Fruit fly (Drosophila melanogaster) whole organism, adult: ENCODE measurements around the gene CG32845.
A peak's percentile ranks its signal among the peaks of the same experiment; 100 is the strongest.

Source experiments
- CG11617 ChIP-seq: fragments of 200-800 bp; sonication (Bioruptor generic); optimal IDR thresholded peaks from 2 replicates; lab custom pipeline; 2017; ENCODE audit warnings: mild to moderate bottlenecking, missing biosample characterization, missing genetic modification reagents, missing genetic modification characterization
- CG12768 ChIP-seq: fragments of 200-800 bp; sonication (Bioruptor generic); optimal IDR thresholded peaks from 2 replicates; lab custom pipeline; 2017; ENCODE audit warnings: missing biosample characterization, missing genetic modification characterization, mild to moderate bottlenecking, moderate library complexity, missing genetic modification reagents
- CG14711 ChIP-seq: fragments of 200-800 bp; sonication (Bioruptor generic); optimal IDR thresholded peaks from 2 replicates; lab custom pipeline; 2018; ENCODE audit warnings: missing biosample characterization, mild to moderate bottlenecking, missing genetic modification characterization, moderate library complexity
- CG1620 ChIP-seq: fragments of 200-800 bp; sonication (Bioruptor generic); optimal IDR thresholded peaks from 2 replicates; lab custom pipeline; 2016; ENCODE audit warnings: missing biosample characterization, missing genetic modification characterization
- CG33017 ChIP-seq: fragments of 200-800 bp; sonication (Bioruptor generic); optimal IDR thresholded peaks from 2 replicates; lab custom pipeline; 2018; ENCODE audit warnings: missing biosample characterization, mild to moderate bottlenecking, missing genetic modification characterization, moderate library complexity
- CG5204 ChIP-seq: fragments of 200-800 bp; sonication (Bioruptor generic); optimal IDR thresholded peaks from 2 replicates; lab custom pipeline; 2016; ENCODE audit warnings: missing biosample characterization, missing genetic modification characterization
- CG7045 ChIP-seq: fragments of 200-800 bp; sonication (Bioruptor generic); optimal IDR thresholded peaks from 2 replicates; lab custom pipeline; 2017; ENCODE audit warnings: missing biosample characterization, mild to moderate bottlenecking, missing genetic modification characterization
- CG7101 ChIP-seq: fragments of 200-800 bp; sonication (Bioruptor generic); optimal IDR thresholded peaks from 2 replicates; lab custom pipeline; 2018; ENCODE audit warnings: missing biosample characterization, mild to moderate bottlenecking, missing genetic modification characterization, moderate library complexity
- Clk ChIP-seq: fragments of 200-800 bp; sonication (Bioruptor generic); optimal IDR thresholded peaks from 2 replicates; lab custom pipeline; 2017; ENCODE audit warnings: missing biosample characterization, missing genetic modification characterization
- Crg-1 ChIP-seq: fragments of 200-800 bp; sonication (Bioruptor generic); optimal IDR thresholded peaks from 2 replicates; lab custom pipeline; 2016; ENCODE audit warnings: missing biosample characterization, missing genetic modification characterization
- Hr96 ChIP-seq: fragments of 200-800 bp; sonication (Bioruptor generic); optimal IDR thresholded peaks from 2 replicates; lab custom pipeline; 2016; ENCODE audit warnings: missing biosample characterization, missing genetic modification characterization
- Mnt ChIP-seq: fragments of 200-800 bp; sonication (Bioruptor generic); optimal IDR thresholded peaks from 2 replicates; lab custom pipeline; 2016; ENCODE audit warnings: missing biosample characterization, mild to moderate bottlenecking, missing genetic modification characterization
- bab1 ChIP-seq: fragments of 200-800 bp; sonication (Bioruptor generic); optimal IDR thresholded peaks from 3 replicates; lab custom pipeline; 2019; ENCODE audit warnings: missing biosample characterization, mild to moderate bottlenecking, missing genetic modification characterization, moderate library complexity
- cic ChIP-seq: fragments of 200-800 bp; sonication (Bioruptor generic); optimal IDR thresholded peaks from 2 replicates; lab custom pipeline; 2017; ENCODE audit warnings: missing biosample characterization, mild to moderate bottlenecking, missing genetic modification characterization, moderate library complexity
- cnc ChIP-seq, 2 experiments: fragments of >200 bp; optimal IDR thresholded peaks; 2 replicates each; lab custom pipeline; 2017
- kay ChIP-seq: fragments of 200-800 bp; sonication (Bioruptor generic); peaks from one replicate; lab custom pipeline; 2016; ENCODE audit warnings: missing biosample characterization, missing genetic modification characterization, borderline replicate concordance
- ovo ChIP-seq: fragments of 200-800 bp; sonication (Bioruptor generic); optimal IDR thresholded peaks from 2 replicates; lab custom pipeline; 2016; ENCODE audit warnings: missing biosample characterization, missing genetic modification characterization
- pad ChIP-seq: fragments of 200-800 bp; sonication (Bioruptor generic); optimal IDR thresholded peaks from 3 replicates; lab custom pipeline; 2017; ENCODE audit warnings: missing biosample characterization, missing genetic modification characterization, mild to moderate bottlenecking, moderate library complexity, missing genetic modification reagents
- tj ChIP-seq: fragments of 200-800 bp; sonication (Bioruptor generic); optimal IDR thresholded peaks from 3 replicates; lab custom pipeline; 2017; ENCODE audit warnings: missing biosample characterization, mild to moderate bottlenecking, missing genetic modification characterization, moderate library complexity
- toe ChIP-seq: fragments of 200-800 bp; sonication (Bioruptor generic); optimal IDR thresholded peaks from 2 replicates; lab custom pipeline; 2016; ENCODE audit warnings: missing biosample characterization, missing genetic modification characterization

CG32845 gene

dm6 chr3L:267083-267482, 6.1 kb downstream of the CG32845 start, which contains the start of gene miple1:
TSS of gene miple1 (plus strand) at chr3L:267299.
- TF ChIP-seq tj (GFP tag; lab: Kevin White, UChicago) = no peak
- TF ChIP-seq kay = no peak
- no peak for TF ChIP-seq toe (GFP tag; lab: Kevin White, UChicago)

- no peak for TF ChIP-seq Hr96 (GFP tag; lab: Kevin White, UChicago)
- no peak for TF ChIP-seq tj (GFP tag; lab: Kevin White, UChicago)
- no peak for TF ChIP-seq kay
- no peak for TF ChIP-seq cnc (optimal IDR thresholded peaks at IDR 0.05; lab: Kevin White, UChicago)
- TF ChIP-seq CG12768 (GFP tag; lab: Kevin White, UChicago) = no peak
- no peak for TF ChIP-seq CG33017 (tag; lab: Kevin White, UChicago)
- TF ChIP-seq Crg-1 = no peak
- TF ChIP-seq pad (GFP tag; lab: Kevin White, UChicago) = no peak
- TF ChIP-seq CG7101 (tag; lab: Kevin White, UChicago) = no peak
- no peak for TF ChIP-seq toe (GFP tag; lab: Kevin White, UChicago)
- TF ChIP-seq cic (GFP tag; lab: Kevin White, UChicago) = no peak
- TF ChIP-seq CG7045 = no peak
- no peak for TF ChIP-seq CG1620
- no peak for TF ChIP-seq bab1 (GFP tag; lab: Kevin White, UChicago)
- TF ChIP-seq CG14711 (tag; lab: Kevin White, UChicago) = no peak
- no peak for TF ChIP-seq Clk (GFP tag; lab: Kevin White, UChicago)
Observed at dm6 chr3L:265808-266207, 7.4 kb downstream of the CG32845 start, which contains the start of gene CG34263. TSS of gene CG34263 (minus strand) at chr3L:265908.

dm6 chr3L:264378-265151, 8.6 kb downstream of the CG32845 start, which contains the start of the genes Tudor-SN and mRpL17:
TSS of gene Tudor-SN (minus strand) at chr3L:264380.
TSS of gene mRpL17 (plus strand) at chr3L:264779.
- no peak for TF ChIP-seq cic (GFP tag; lab: Kevin White, UChicago)
- peak; percentile 69 for TF ChIP-seq CG11617 (GFP tag; lab: Kevin White, UChicago)
- TF ChIP-seq CG12768 (GFP tag; lab: Kevin White, UChicago) = no peak
- TF ChIP-seq CG14711 (tag; lab: Kevin White, UChicago) = no peak
- peak; percentile 26 for TF ChIP-seq tj (GFP tag; lab: Kevin White, UChicago)
- TF ChIP-seq bab1 (GFP tag; lab: Kevin White, UChicago) = peak; percentile 19
- TF ChIP-seq toe (GFP tag; lab: Kevin White, UChicago) = peak; percentile 76
- peak; percentile 42 for TF ChIP-seq Hr96 (GFP tag; lab: Kevin White, UChicago)
- TF ChIP-seq CG7101 (tag; lab: Kevin White, UChicago) = peak; percentile 53
- TF ChIP-seq ovo (GFP tag; lab: Kevin White, UChicago) = peak; percentile 46
- TF ChIP-seq CG7045 = no peak
- peak; percentile 6 for TF ChIP-seq pad (GFP tag; lab: Kevin White, UChicago)
- peak; percentile 20 for TF ChIP-seq Crg-1
- TF ChIP-seq CG1620 = peak; percentile 63
- TF ChIP-seq Mnt (GFP tag; lab: Kevin White, UChicago) = peak; percentile 17

dm6 chr3L:263500-264377, 9.5 kb downstream of the CG32845 start:
- TF ChIP-seq Hr96 (GFP tag; lab: Kevin White, UChicago) = no peak
- peak; percentile 48 for TF ChIP-seq Mnt (GFP tag; lab: Kevin White, UChicago)
- no peak for TF ChIP-seq Clk (GFP tag; lab: Kevin White, UChicago)
- no peak for TF ChIP-seq ovo (GFP tag; lab: Kevin White, UChicago)
- TF ChIP-seq toe (GFP tag; lab: Kevin White, UChicago) = no peak

dm6 chr3L:262724-263177, 10.4 kb downstream of the CG32845 start:
- TF ChIP-seq bab1 (GFP tag; lab: Kevin White, UChicago) (no peak), cnc (optimal IDR thresholded peaks at IDR 0.05; lab: Kevin White, UChicago) (no peak), CG12768 (GFP tag; lab: Kevin White, UChicago) (peak; percentile 58), CG14711 (tag; lab: Kevin White, UChicago) (no peak), CG1620 (peak; percentile 29), cic (GFP tag; lab: Kevin White, UChicago) (no peak), Clk (GFP tag; lab: Kevin White, UChicago) (no peak), tj (GFP tag; lab: Kevin White, UChicago) (peak; percentile 23), Hr96 (GFP tag; lab: Kevin White, UChicago) (peak; percentile 32), Mnt (GFP tag; lab: Kevin White, UChicago) (peak; percentile 97), Crg-1 (no peak), toe (GFP tag; lab: Kevin White, UChicago) (no peak), CG5204 (GFP tag; lab: Kevin White, UChicago) (no peak), CG7045 (no peak), pad (GFP tag; lab: Kevin White, UChicago) (peak; percentile 5), CG33017 (tag; lab: Kevin White, UChicago) (no peak), kay (no peak), CG11617 (GFP tag; lab: Kevin White, UChicago) (no peak), CG7101 (tag; lab: Kevin White, UChicago) (peak; percentile 5), ovo (GFP tag; lab: Kevin White, UChicago) (peak; percentile 79)
